Fruit fly (Drosophila melanogaster) whole organism, wandering third instar larva: ENCODE data around the gene CG7320.

ENCODE experiments used
- Abd-B ChIP-seq: fragments of >200 bp; optimal IDR thresholded peaks from 2 replicates; lab custom pipeline; 2017; ENCODE audit warnings: missing biosample characterization, missing genetic modification characterization
- CG32264 ChIP-seq: fragments of 200-800 bp; sonication (Bioruptor generic); optimal IDR thresholded peaks from 2 replicates; lab custom pipeline; 2016; ENCODE audit warnings: missing biosample characterization, missing genetic modification characterization
- CG9705 ChIP-seq: fragments of 200-800 bp; sonication (Bioruptor generic); optimal IDR thresholded peaks from 2 replicates; lab custom pipeline; 2018; ENCODE audit warnings: missing biosample characterization, mild to moderate bottlenecking, missing genetic modification characterization
- CrebA ChIP-seq: fragments of 200-800 bp; sonication (Bioruptor generic); optimal IDR thresholded peaks from 2 replicates; lab custom pipeline; 2016; ENCODE audit warnings: missing biosample characterization, mild to moderate bottlenecking, missing genetic modification characterization, borderline replicate concordance
- Dfd ChIP-seq: fragments of >200 bp; optimal IDR thresholded peaks from 2 replicates; lab custom pipeline; 2017; ENCODE audit warnings: missing biosample characterization, missing genetic modification characterization
- Dif ChIP-seq: fragments of 200-275, 200-300 bp; sonication (Bioruptor generic); optimal IDR thresholded peaks from 2 replicates; lab custom pipeline; 2018; ENCODE audit warnings: missing biosample characterization, missing genetic modification characterization; ENCODE audit not compliant: partially characterized antibody
- GATAd ChIP-seq: sonication (Bioruptor generic); optimal IDR thresholded peaks from 2 replicates; lab custom pipeline; 2016; ENCODE audit warnings: missing biosample characterization, missing genetic modification characterization
- HLH106 ChIP-seq: fragments of 200-800 bp; optimal IDR thresholded peaks from 3 replicates; lab custom pipeline; 2019; ENCODE audit warnings: missing biosample characterization, mild to moderate bottlenecking, missing genetic modification characterization, moderate library complexity
- Hnf4 ChIP-seq: fragments of 200-800 bp; sonication (Bioruptor generic); optimal IDR thresholded peaks from 2 replicates; lab custom pipeline; 2016; ENCODE audit warnings: missing biosample characterization, mild to moderate bottlenecking, missing genetic modification characterization
- Hr78 ChIP-seq: fragments of >200 bp; optimal IDR thresholded peaks from 2 replicates; lab custom pipeline; 2017; ENCODE audit warnings: missing biosample characterization, missing genetic modification characterization
- Jra ChIP-seq: sonication (Bioruptor generic); optimal IDR thresholded peaks from 2 replicates; lab custom pipeline; 2016; ENCODE audit warnings: missing biosample characterization, missing genetic modification characterization
- Mio ChIP-seq: sonication (Bioruptor generic); optimal IDR thresholded peaks from 2 replicates; lab custom pipeline; 2016; ENCODE audit warnings: missing biosample characterization, missing genetic modification characterization
- Myc ChIP-seq: fragments of >200 bp; optimal IDR thresholded peaks from 2 replicates; lab custom pipeline; 2017
- N ChIP-seq: fragments of >200 bp; optimal IDR thresholded peaks from 2 replicates; lab custom pipeline; 2018; ENCODE audit warnings: missing biosample characterization, missing external identifiers, missing genetic modification characterization
- OdsH ChIP-seq: fragments of 200-800 bp; sonication (Bioruptor generic); optimal IDR thresholded peaks from 2 replicates; lab custom pipeline; 2016; ENCODE audit warnings: missing biosample characterization, mild to moderate bottlenecking, missing genetic modification characterization
- Rel ChIP-seq, 2 experiments: fragments of 200-800 bp; sonication (Bioruptor generic) in 1 of 2; optimal IDR thresholded peaks; 2 replicates in 1 of 2; 3 replicates in 1 of 2; lab custom pipeline; 2016 to 2019; ENCODE audit warnings: mild to moderate bottlenecking in 2 of 2, missing biosample characterization in 2 of 2, missing genetic modification characterization in 2 of 2, moderate library complexity in 1 of 2
- Sp1 ChIP-seq: fragments of 200-800 bp; sonication (Bioruptor generic); optimal IDR thresholded peaks from 3 replicates; lab custom pipeline; 2019; ENCODE audit warnings: missing biosample characterization, mild to moderate bottlenecking, missing genetic modification characterization, moderate library complexity
- Vsx2 ChIP-seq: fragments of 200-300, 225-300 bp; sonication (Bioruptor generic); optimal IDR thresholded peaks from 2 replicates; lab custom pipeline; 2018; ENCODE audit warnings: missing biosample characterization, missing genetic modification characterization; ENCODE audit not compliant: partially characterized antibody
- br ChIP-seq: fragments of 200-800 bp; sonication (Bioruptor generic); optimal IDR thresholded peaks from 2 replicates; lab custom pipeline; 2016; ENCODE audit warnings: missing biosample characterization, missing genetic modification characterization
- brk ChIP-seq: fragments of 200-800 bp; sonication (Bioruptor generic); optimal IDR thresholded peaks from 2 replicates; lab custom pipeline; 2016; ENCODE audit warnings: missing biosample characterization, mild to moderate bottlenecking, missing genetic modification characterization
- dl ChIP-seq, 2 experiments: fragments of 175-275, 200-275 bp in 1 of 2; fragments of 200-275 bp in 1 of 2; sonication (Bioruptor generic); optimal IDR thresholded peaks; lab custom pipeline; 2018; ENCODE audit warnings: mild to moderate bottlenecking in 2 of 2, missing biosample characterization in 2 of 2, missing genetic modification characterization in 2 of 2, moderate library complexity in 2 of 2; ENCODE audit not compliant: partially characterized antibody in 2 of 2, insufficient read depth in 1 of 2
- dmrt93B ChIP-seq: fragments of 200-800 bp; sonication (Bioruptor generic); optimal IDR thresholded peaks from 2 replicates; lab custom pipeline; 2018; ENCODE audit warnings: missing biosample characterization, mild to moderate bottlenecking, missing genetic modification characterization
- dsf ChIP-seq: sonication (Bioruptor generic); optimal IDR thresholded peaks from 2 replicates; lab custom pipeline; 2016; ENCODE audit warnings: missing biosample characterization, missing genetic modification characterization, borderline replicate concordance
- ey ChIP-seq: fragments of 200-800 bp; sonication (Bioruptor generic); optimal IDR thresholded peaks from 2 replicates; lab custom pipeline; 2016; ENCODE audit warnings: missing biosample characterization, missing genetic modification characterization
- foxo ChIP-seq, 2 experiments: fragments of 200-800 bp; sonication (Bioruptor generic); optimal IDR thresholded peaks; 2 replicates in 1 of 2; 3 replicates in 1 of 2; lab custom pipeline; 2016 to 2017; ENCODE audit warnings: missing biosample characterization in 2 of 2, missing genetic modification characterization in 2 of 2
- fru ChIP-seq: fragments of 200-800 bp; sonication (Bioruptor generic); optimal IDR thresholded peaks from 3 replicates; lab custom pipeline; 2016; ENCODE audit warnings: missing biosample characterization, mild to moderate bottlenecking, missing genetic modification characterization
- h ChIP-seq: fragments of 200-800 bp; sonication (Bioruptor generic); optimal IDR thresholded peaks from 3 replicates; lab custom pipeline; 2016; ENCODE audit warnings: missing biosample characterization, mild to moderate bottlenecking, missing genetic modification characterization
- jim ChIP-seq: fragments of 175-275, 200-325 bp; sonication (Bioruptor generic); optimal IDR thresholded peaks from 2 replicates; lab custom pipeline; 2016; ENCODE audit warnings: missing biosample characterization, mild to moderate bottlenecking, missing genetic modification characterization
- lola ChIP-seq: fragments of >200 bp; optimal IDR thresholded peaks from 2 replicates; lab custom pipeline; 2017; ENCODE audit warnings: missing biosample characterization, missing genetic modification characterization
- pan ChIP-seq: fragments of >200 bp; optimal IDR thresholded peaks from 2 replicates; lab custom pipeline; 2017
- psq ChIP-seq: fragments of 200-800 bp; sonication (Bioruptor generic); optimal IDR thresholded peaks from 3 replicates; lab custom pipeline; 2017; ENCODE audit warnings: missing biosample characterization, mild to moderate bottlenecking, missing genetic modification characterization, moderate library complexity
- rgr ChIP-seq: fragments of 200-800 bp; sonication (Bioruptor generic); optimal IDR thresholded peaks from 3 replicates; lab custom pipeline; 2016; ENCODE audit warnings: missing biosample characterization, mild to moderate bottlenecking, missing genetic modification characterization
- sage ChIP-seq: fragments of 200-800 bp; sonication (Bioruptor generic); optimal IDR thresholded peaks from 2 replicates; lab custom pipeline; 2016; ENCODE audit warnings: missing biosample characterization, mild to moderate bottlenecking, missing genetic modification characterization
- sv ChIP-seq: fragments of 200-800 bp; sonication (Bioruptor generic); optimal IDR thresholded peaks from 3 replicates; lab custom pipeline; 2016; ENCODE audit warnings: missing biosample characterization, missing genetic modification characterization
- tai ChIP-seq: sonication (Bioruptor generic); optimal IDR thresholded peaks from 2 replicates; lab custom pipeline; 2016; ENCODE audit warnings: missing biosample characterization, missing genetic modification characterization
- usp ChIP-seq: fragments of >200 bp; optimal IDR thresholded peaks from 2 replicates; lab custom pipeline; 2017; ENCODE audit warnings: missing biosample characterization, missing genetic modification characterization
- woc ChIP-seq: sonication (Bioruptor generic); optimal IDR thresholded peaks from 2 replicates; lab custom pipeline; 2016; ENCODE audit warnings: missing biosample characterization, mild to moderate bottlenecking, missing genetic modification characterization

CG7320 gene

DNA sequence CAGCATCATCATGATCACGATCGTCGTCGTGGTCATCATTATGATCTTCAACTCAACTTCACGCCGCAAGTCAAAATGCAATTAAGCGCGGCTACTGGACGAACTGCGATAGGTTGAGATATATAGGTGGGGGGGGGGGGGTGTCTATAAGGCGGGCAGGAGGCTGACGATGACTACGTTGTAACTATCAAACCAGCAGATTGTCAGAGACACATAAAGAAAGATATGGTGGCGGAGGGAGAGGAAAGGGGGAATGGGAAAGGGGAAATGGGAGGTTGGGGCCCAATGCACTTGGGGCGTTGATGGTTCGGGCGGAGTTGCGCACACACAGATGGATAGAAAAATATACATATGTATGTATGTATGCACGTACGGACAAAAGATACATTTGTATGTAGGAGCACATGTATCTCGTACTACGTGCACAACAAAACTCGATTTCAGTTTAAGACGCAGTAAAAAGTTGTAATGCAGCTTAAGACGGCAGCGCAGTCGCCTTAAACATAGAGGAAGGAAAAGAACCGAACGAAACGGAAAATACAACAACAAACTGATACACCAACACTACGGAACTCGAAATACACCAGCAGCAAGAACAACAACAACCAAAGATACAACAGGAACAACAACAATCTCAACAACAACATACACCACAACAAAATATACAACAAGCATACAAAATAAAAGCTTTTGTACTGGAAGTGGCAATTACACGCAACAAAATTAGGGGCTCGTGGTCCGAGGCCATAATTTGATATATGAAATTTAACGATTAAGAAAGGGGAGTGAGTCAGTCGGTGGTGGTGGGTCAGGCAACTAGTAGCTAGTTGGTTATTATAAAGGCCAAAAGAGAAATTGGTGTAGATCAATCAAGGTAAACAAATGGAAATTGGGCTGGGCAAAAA, 38.0 kb downstream of the CG7320 start:
- TF ChIP-seq Jra (GFP tag; lab: Kevin White, UChicago), result no peak
- TF ChIP-seq GATAd (GFP tag; lab: Kevin White, UChicago), result no peak
- no peak for TF ChIP-seq Mio (GFP tag; lab: Kevin White, UChicago)
- TF ChIP-seq HLH106 (tag; lab: Kevin White, UChicago), result no peak
- no peak for TF ChIP-seq h (GFP tag; lab: Kevin White, UChicago)
- no peak for TF ChIP-seq Hr78
- no peak for TF ChIP-seq foxo (GFP tag; optimal IDR thresholded peaks at IDR 0.05; lab: Kevin White, UChicago)
- TF ChIP-seq Sp1 (GFP tag; lab: Kevin White, UChicago), result no peak
- no peak for TF ChIP-seq jim (GFP tag; lab: Kevin White, UChicago)
- TF ChIP-seq N (GFP tag; lab: Kevin White, UChicago), result no peak
- peak; percentile 1 for TF ChIP-seq brk
- no peak for TF ChIP-seq sage (GFP tag; lab: Kevin White, UChicago)
- TF ChIP-seq lola (GFP tag; lab: Kevin White, UChicago), result no peak
- TF ChIP-seq dmrt93B (GFP tag; lab: Kevin White, UChicago), result no peak
- TF ChIP-seq psq (GFP tag; lab: Kevin White, UChicago), result peak; percentile 4
- no peak for TF ChIP-seq pan (lab: Kevin White, UChicago)
- TF ChIP-seq rgr (GFP tag; lab: Kevin White, UChicago), result no peak
- peak; percentile 65 for TF ChIP-seq woc (GFP tag; lab: Kevin White, UChicago)
- TF ChIP-seq dsf (GFP tag; lab: Kevin White, UChicago), result no peak
- no peak for TF ChIP-seq ey (GFP tag; lab: Kevin White, UChicago)
- TF ChIP-seq CG9705 (GFP tag; lab: Kevin White, UChicago), result no peak
- peak; percentile 53 for TF ChIP-seq Dfd
- no peak for TF ChIP-seq dl (GFP tag; optimal IDR thresholded peaks at IDR 0.05; lab: Kevin White, UChicago; ENCODE audit: insufficient read depth in 1 of 2, partially characterized antibody in 2 of 2)

- TF ChIP-seq Vsx2 (GFP tag; lab: Kevin White, UChicago) (peak; percentile 55), OdsH (no peak), Dif (GFP tag; lab: Kevin White, UChicago) (peak; percentile 36)
- TF ChIP-seq, all 38 proteins: peak for 2
These were observed 39.1 kb downstream of the CG7320 start for dm6 chr3L:18240348-18240812.

dm6 chr3L:18240986-18241625, 39.8 kb downstream of the CG7320 start:
- TF ChIP-seq Rel (GFP tag; optimal IDR thresholded peaks at IDR 0.05; lab: Kevin White, UChicago), result no peak
- TF ChIP-seq Rel (tag; optimal IDR thresholded peaks at IDR 0.05; lab: Kevin White, UChicago), result no peak
- TF ChIP-seq pan (lab: Kevin White, UChicago), result peak; percentile 41
- TF ChIP-seq sage (GFP tag; lab: Kevin White, UChicago), result no peak
- peak; percentile 65 for TF ChIP-seq ey (GFP tag; lab: Kevin White, UChicago)
- peak; percentile 49 for TF ChIP-seq HLH106 (tag; lab: Kevin White, UChicago)
- TF ChIP-seq OdsH, result peak; percentile 70
- no peak for TF ChIP-seq CG9705 (GFP tag; lab: Kevin White, UChicago)
- TF ChIP-seq rgr (GFP tag; lab: Kevin White, UChicago), result peak; percentile 47
- TF ChIP-seq dmrt93B (GFP tag; lab: Kevin White, UChicago), result peak; percentile 53
- no peak for TF ChIP-seq sv
- TF ChIP-seq br, result peak; percentile 35
- no peak for TF ChIP-seq GATAd (GFP tag; lab: Kevin White, UChicago)
- TF ChIP-seq CG32264, result no peak
- TF ChIP-seq foxo (GFP tag; optimal IDR thresholded peaks at IDR 0.05; lab: Kevin White, UChicago), result peak in 1 of 2 experiments; percentile 66
- TF ChIP-seq N (GFP tag; lab: Kevin White, UChicago), result no peak
- no peak for TF ChIP-seq usp
- no peak for TF ChIP-seq dl (GFP tag; optimal IDR thresholded peaks at IDR 0.05; lab: Kevin White, UChicago; ENCODE audit: insufficient read depth in 1 of 2, partially characterized antibody in 2 of 2)
- peak; percentile 54 for TF ChIP-seq fru (GFP tag; lab: Kevin White, UChicago)
- TF ChIP-seq jim (GFP tag; lab: Kevin White, UChicago), result no peak
- TF ChIP-seq Sp1 (GFP tag; lab: Kevin White, UChicago), result peak; percentile 52
- no peak for TF ChIP-seq Dfd
- no peak for TF ChIP-seq CrebA (GFP tag; lab: Kevin White, UChicago)
- peak; percentile 66 for TF ChIP-seq psq (GFP tag; lab: Kevin White, UChicago)
- TF ChIP-seq h (GFP tag; lab: Kevin White, UChicago), result peak; percentile 58
- no peak for TF ChIP-seq Dif (GFP tag; lab: Kevin White, UChicago)
- TF ChIP-seq tai (GFP tag; lab: Kevin White, UChicago), result peak; percentile 11
- no peak for TF ChIP-seq Abd-B (GFP tag; lab: Kevin White, UChicago)
- TF ChIP-seq Hnf4 (GFP tag; lab: Kevin White, UChicago), result peak; percentile 0
- TF ChIP-seq lola (GFP tag; lab: Kevin White, UChicago), result no peak
- TF ChIP-seq Vsx2 (GFP tag; lab: Kevin White, UChicago), result no peak
- TF ChIP-seq dsf (GFP tag; lab: Kevin White, UChicago), result no peak
- no peak for TF ChIP-seq Mio (GFP tag; lab: Kevin White, UChicago)
- no peak for TF ChIP-seq Hr78
- no peak for TF ChIP-seq Myc (lab: Kevin White, UChicago)
- TF ChIP-seq woc (GFP tag; lab: Kevin White, UChicago), result peak; percentile 85
- TF ChIP-seq brk, result no peak
- TF ChIP-seq Jra (GFP tag; lab: Kevin White, UChicago), result no peak
